Fruit fly (Drosophila melanogaster) whole organism, wandering third instar larva: Measurements from ENCODE around the gene CG32369.

Source experiments
- Abd-B ChIP-seq: fragments of >200 bp; optimal IDR thresholded peaks from 2 replicates; lab custom pipeline; 2017; ENCODE audit warnings: missing biosample characterization, missing genetic modification characterization
- Myc ChIP-seq: fragments of >200 bp; optimal IDR thresholded peaks from 2 replicates; lab custom pipeline; 2017
- pan ChIP-seq: fragments of >200 bp; optimal IDR thresholded peaks from 2 replicates; lab custom pipeline; 2017

DNA sequence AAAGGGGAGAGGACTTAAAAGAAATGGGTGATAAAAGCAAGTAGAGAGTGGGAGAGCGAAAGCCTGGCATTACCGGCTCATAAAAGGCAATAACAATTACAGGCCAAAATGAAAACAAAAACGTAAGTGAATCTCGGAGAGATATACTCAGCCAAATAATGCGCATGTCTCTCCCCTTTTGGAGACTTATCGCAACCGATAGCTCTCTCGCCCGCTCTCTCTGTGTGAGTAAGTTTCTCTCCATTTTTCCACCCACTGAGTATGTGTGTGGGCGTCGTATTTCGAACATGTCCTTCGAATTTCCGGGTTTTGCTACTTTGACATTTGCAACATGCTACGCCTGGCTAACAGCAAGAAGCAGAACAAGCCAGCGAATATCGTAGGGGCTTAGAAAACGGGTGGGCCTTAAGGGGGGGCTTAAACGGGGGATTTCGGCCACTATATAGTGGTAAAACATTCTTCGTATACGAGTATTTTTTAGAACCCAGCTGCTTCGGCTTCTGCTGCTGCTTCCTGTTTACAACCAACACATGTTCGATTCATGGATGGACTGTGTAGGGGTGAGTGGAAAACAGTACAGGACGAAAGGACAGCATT lies 38.1 kb upstream of the CG32369 start:
- no peak for TF ChIP-seq Abd-B (GFP tag; lab: Kevin White, UChicago)
- TF ChIP-seq pan: no peak
- TF ChIP-seq Myc (lab: Kevin White, UChicago): no peak
